Fruit fly (Drosophila melanogaster): ENCODE results near the gene RpS5a.

RpS5a gene

dm6 chrX:17159819-17160218 is 11.8 kb upstream of the RpS5a start, which contains the start of gene baz (continued):
- TF ChIP-seq chinmo (GFP tag; IDR thresholded peaks at IDR 0.05; ENCODE audit: partially characterized antibody) (peak; percentile 80; the same call in 1 of the 4 replicates), maf-S (GFP tag; optimal IDR thresholded peaks at IDR 0.05) (no peak), CG2875 (GFP tag; optimal IDR thresholded peaks at IDR 0.05) (no peak), so (GFP tag; IDR thresholded peaks at IDR 0.05) (no peak), btn (GFP tag; optimal IDR thresholded peaks at IDR 0.05) (no peak), Atf-2 (GFP tag; optimal IDR thresholded peaks at IDR 0.05) (no peak), oc (tag; optimal IDR thresholded peaks at IDR 0.05) (no peak), CG2116 (GFP tag; optimal IDR thresholded peaks at IDR 0.05) (peak; percentile 30), h (optimal IDR thresholded peaks at IDR 0.05) (no peak), gt (GFP tag; IDR thresholded peaks at IDR 0.05) (no peak), CG12659 (GFP tag; optimal IDR thresholded peaks at IDR 0.05) (peak; percentile 53), zfh2 (GFP tag; optimal IDR thresholded peaks at IDR 0.05) (no peak), caup (GFP tag; optimal IDR thresholded peaks at IDR 0.05; ENCODE audit: severe bottlenecking) (no peak), disco-r (GFP tag; optimal IDR thresholded peaks at IDR 0.05) (no peak), psq (GFP tag; optimal IDR thresholded peaks at IDR 0.05) (no peak), unpg (GFP tag; optimal IDR thresholded peaks at IDR 0.05) (no peak), CG34422 (GFP tag; IDR thresholded peaks at IDR 0.05) (no peak), ato (GFP tag; IDR thresholded peaks at IDR 0.05; ENCODE audit: partially characterized antibody) (peak; percentile 89), CG4328 (GFP tag; optimal IDR thresholded peaks at IDR 0.05) (no peak), schlank (tag; optimal IDR thresholded peaks at IDR 0.05) (no peak), B-H2 (GFP tag; optimal IDR thresholded peaks at IDR 0.05) (peak; percentile 20), lov (optimal IDR thresholded peaks at IDR 0.05) (no peak), lov (GFP tag; IDR thresholded peaks at IDR 0.05) (no peak), CG10209 (GFP tag; optimal IDR thresholded peaks at IDR 0.05) (no peak), pita (GFP tag; optimal IDR thresholded peaks at IDR 0.05) (no peak), CG6175 (GFP tag; IDR thresholded peaks at IDR 0.05) (no peak), chn (GFP tag; optimal IDR thresholded peaks at IDR 0.05) (no peak), Eip74EF (GFP tag; optimal IDR thresholded peaks at IDR 0.05) (no peak), CG7745 (tag; optimal IDR thresholded peaks at IDR 0.05) (no peak), ham (GFP tag; IDR thresholded peaks at IDR 0.05) (no peak), wek (GFP tag; optimal IDR thresholded peaks at IDR 0.05) (no peak), CG10543 (GFP tag; optimal IDR thresholded peaks at IDR 0.05) (no peak), sens (GFP tag) (peak; percentile 55), fd64A (GFP tag; optimal IDR thresholded peaks at IDR 0.05) (no peak), CG10462 (GFP tag; optimal IDR thresholded peaks at IDR 0.05) (no peak), shn (GFP tag; optimal IDR thresholded peaks at IDR 0.05) (no peak), TFAM (GFP tag; optimal IDR thresholded peaks at IDR 0.05) (no peak), GATAe (GFP tag; conservative IDR thresholded peaks at IDR 0.05) (no peak), grn (GFP tag; optimal IDR thresholded peaks at IDR 0.05) (peak; percentile 24), CG31388 (GFP tag; optimal IDR thresholded peaks at IDR 0.05) (no peak), Dad (GFP tag; optimal IDR thresholded peaks at IDR 0.05) (no peak), CG6654 (GFP tag; optimal IDR thresholded peaks at IDR 0.05) (no peak), jigr1 (GFP tag; IDR thresholded peaks at IDR 0.05) (no peak), CG2129 (GFP tag; IDR thresholded peaks at IDR 0.05; ENCODE audit: partially characterized antibody) (peak; percentile 58), CG5180 (GFP tag; optimal IDR thresholded peaks at IDR 0.05) (no peak), Blimp-1 (GFP tag; optimal IDR thresholded peaks at IDR 0.05) (no peak), CG9817 (tag; optimal IDR thresholded peaks at IDR 0.05) (no peak), sima (GFP tag; optimal IDR thresholded peaks at IDR 0.05) (no peak), CG8765 (GFP tag; IDR thresholded peaks at IDR 0.05) (0 out of 2 replicates have a peak, but pooled peaks have one; percentile 6), Hey (tag; optimal IDR thresholded peaks at IDR 0.05) (no peak), dimm (GFP tag; IDR thresholded peaks at IDR 0.05) (no peak), Tbp (GFP tag; optimal IDR thresholded peaks at IDR 0.05) (no peak)

All from whole organism, embryonic.